Worm (Caenorhabditis elegans): ENCODE data around the gene W07G1.1.

DNA sequence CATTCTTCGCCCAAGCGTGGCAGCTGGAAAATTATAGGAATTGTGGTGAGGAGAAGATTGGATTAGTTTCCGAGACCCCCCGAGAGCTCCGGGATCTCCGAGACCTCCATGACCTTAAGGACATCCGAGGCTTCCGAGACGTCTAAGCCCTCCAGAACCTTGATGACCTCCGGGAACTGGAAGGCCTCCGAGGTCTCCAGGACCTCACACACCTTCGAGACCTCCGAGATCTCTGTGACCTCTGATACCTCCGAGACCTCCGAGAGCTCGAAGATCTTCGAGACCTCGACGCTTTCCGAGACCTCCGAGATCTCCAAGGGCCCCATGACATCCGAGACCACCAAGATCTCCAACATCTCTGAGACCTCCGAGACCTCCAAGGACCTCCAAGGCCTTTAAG is 42.8 kb upstream of the W07G1.1 start:
- no peak for TF ChIP-seq hlh-13 (GFP tag; optimal IDR thresholded peaks at IDR 0.05)
- TF ChIP-seq ama-1 (optimal IDR thresholded peaks at IDR 0.05) = no peak
- no peak for TF ChIP-seq hlh-30 (tag; optimal IDR thresholded peaks at IDR 0.05; ENCODE audit: insufficient read depth)
- no peak for TF ChIP-seq F13H6.1 (tag; optimal IDR thresholded peaks at IDR 0.05)
- TF ChIP-seq ceh-45 (GFP tag; IDR thresholded peaks at IDR 0.05) = no peak
- no peak for TF ChIP-seq nfya-1 (tag; optimal IDR thresholded peaks at IDR 0.05)
- no peak for TF ChIP-seq elt-2 (tag; optimal IDR thresholded peaks at IDR 0.05)
- no peak for TF ChIP-seq dmd-4 (tag; optimal IDR thresholded peaks at IDR 0.05; ENCODE audit: borderline replicate concordance)
- no peak for TF ChIP-seq ceh-9 (tag; optimal IDR thresholded peaks at IDR 0.05)
- TF ChIP-seq sox-2 (GFP tag; IDR thresholded peaks at IDR 0.05) = no peak
- TF ChIP-seq pqm-1 (tag; optimal IDR thresholded peaks at IDR 0.05) = no peak
